Worm (Caenorhabditis elegans) whole organism, L1 larva: ENCODE results near the gene AH9.1.
A peak's percentile ranks its signal among the peaks of the same experiment; 100 is the strongest.

ENCODE experiments used
- C16A3.4 ChIP-seq: fragments of 150-350 bp; optimal IDR thresholded peaks from 2 replicates; lab custom pipeline; 2014; ENCODE audit warnings: missing biosample characterization, missing genetic modification characterization
- C34B4.2 ChIP-seq: sonication (generic microtip); optimal IDR thresholded peaks from 2 replicates; lab custom pipeline; 2017; ENCODE audit warnings: mild to moderate bottlenecking, missing genetic modification characterization, missing compliant biosample characterization
- aha-1 ChIP-seq: fragments of 150-350 bp; optimal IDR thresholded peaks from 2 replicates; lab custom pipeline; 2014; ENCODE audit warnings: missing biosample characterization, missing genetic modification characterization
- alr-1 ChIP-seq: fragments of 200-800 bp; sonication (Bioruptor generic); optimal IDR thresholded peaks from 2 replicates; lab custom pipeline; 2018; ENCODE audit warnings: borderline replicate concordance, mild to moderate bottlenecking, missing genetic modification characterization, missing compliant biosample characterization
- ceh-63 ChIP-seq: fragments of 200-800 bp; sonication (Bioruptor generic); optimal IDR thresholded peaks from 2 replicates; lab custom pipeline; 2018; ENCODE audit warnings: mild to moderate bottlenecking, missing genetic modification characterization, missing compliant biosample characterization
- ceh-88 ChIP-seq: fragments of 200-800 bp; sonication (Bioruptor generic); IDR thresholded peaks from 2 replicates; pipeline ENCODE4 v1.3.6; 2022; ENCODE audit warnings: missing genetic modification characterization, missing compliant biosample characterization
- ces-1 ChIP-seq: fragments of 150-350 bp; optimal IDR thresholded peaks from 2 replicates; lab custom pipeline; 2014; ENCODE audit warnings: missing biosample characterization, missing genetic modification reagents, missing genetic modification characterization
- dpl-1 ChIP-seq, 3 experiments: fragments of 150-350 bp in 2 of 3; sonication (generic microtip) in 1 of 3; optimal IDR thresholded peaks; 2 replicates each; lab custom pipeline; 2014 to 2017; ENCODE audit warnings: missing biosample characterization in 3 of 3, missing genetic modification characterization in 3 of 3, missing genetic modification reagents in 3 of 3
- dsc-1 ChIP-seq: sonication (generic microtip); optimal IDR thresholded peaks from 2 replicates; lab custom pipeline; 2016; ENCODE audit warnings: mild to moderate bottlenecking, missing genetic modification characterization, missing compliant biosample characterization
- efl-3 ChIP-seq: fragments of 200-800 bp; sonication (Bioruptor generic); optimal IDR thresholded peaks from 2 replicates; lab custom pipeline; 2018; ENCODE audit warnings: mild to moderate bottlenecking, missing genetic modification characterization, missing compliant biosample characterization
- elt-2 ChIP-seq: sonication (generic microtip); optimal IDR thresholded peaks from 2 replicates; lab custom pipeline; 2016; ENCODE audit warnings: missing genetic modification characterization, mild to moderate bottlenecking, inconsistent platforms, missing compliant biosample characterization, missing genetic modification reagents
- elt-3 ChIP-seq, 6 experiments: fragments of 150-350 bp in 1 of 6; sonication (generic microtip); optimal IDR thresholded peaks; 2 replicates each; lab custom pipeline; 2017 to 2018; ENCODE audit warnings: missing biosample characterization in 6 of 6, missing genetic modification characterization in 6 of 6, inconsistent platforms in 1 of 6
- fkh-4 ChIP-seq: sonication (generic microtip); optimal IDR thresholded peaks from 2 replicates; lab custom pipeline; 2016; ENCODE audit warnings: missing compliant biosample characterization, missing genetic modification characterization, borderline replicate concordance
- fos-1 ChIP-seq: fragments of 150-350 bp; optimal IDR thresholded peaks from 2 replicates; lab custom pipeline; 2014; ENCODE audit warnings: missing biosample characterization, missing genetic modification characterization
- hlh-17 ChIP-seq: fragments of 200-800 bp; sonication (Bioruptor generic); optimal IDR thresholded peaks from 2 replicates; lab custom pipeline; 2018; ENCODE audit warnings: missing genetic modification characterization, mild to moderate bottlenecking, missing compliant biosample characterization, moderate library complexity, borderline replicate concordance
- hlh-4 ChIP-seq: sonication (generic microtip); optimal IDR thresholded peaks from 2 replicates; lab custom pipeline; 2016; ENCODE audit warnings: mild to moderate bottlenecking, missing genetic modification characterization, missing compliant biosample characterization
- irx-1 ChIP-seq: sonication (generic microtip); optimal IDR thresholded peaks from 2 replicates; lab custom pipeline; 2016; ENCODE audit warnings: missing genetic modification characterization, missing compliant biosample characterization
- isw-1 ChIP-seq: fragments of 200-800 bp; sonication (Bioruptor generic); IDR thresholded peaks from 2 replicates; pipeline ENCODE4 v1.3.6; 2022; ENCODE audit warnings: missing genetic modification characterization, missing compliant biosample characterization
- lin-13 ChIP-seq: fragments of 150-350 bp; optimal IDR thresholded peaks from 2 replicates; lab custom pipeline; 2014; ENCODE audit warnings: missing biosample characterization, missing genetic modification reagents, missing genetic modification characterization
- lin-14 ChIP-seq: fragments of 200-800 bp; sonication (Bioruptor generic); optimal IDR thresholded peaks from 2 replicates; lab custom pipeline; 2018; ENCODE audit warnings: mild to moderate bottlenecking, missing genetic modification characterization, moderate library complexity, missing compliant biosample characterization
- lir-3 ChIP-seq: sonication (generic microtip); optimal IDR thresholded peaks from 2 replicates; lab custom pipeline; 2016; ENCODE audit warnings: mild to moderate bottlenecking, missing genetic modification characterization, moderate library complexity, missing compliant biosample characterization; ENCODE audit not compliant: poor library complexity
- mdl-1 ChIP-seq, 2 experiments: fragments of 150-350 bp; optimal IDR thresholded peaks; 2 replicates each; lab custom pipeline; 2014 to 2017; ENCODE audit warnings: missing biosample characterization in 2 of 2, missing genetic modification characterization in 2 of 2, inconsistent platforms in 1 of 2
- nhr-11 ChIP-seq: fragments of 150-350 bp; optimal IDR thresholded peaks from 2 replicates; lab custom pipeline; 2014; ENCODE audit warnings: missing biosample characterization, missing genetic modification characterization
- nhr-19 ChIP-seq: fragments of 200-800 bp; sonication (Bioruptor generic); conservative IDR thresholded peaks from 2 replicates; pipeline ENCODE4 v1.3.6; 2022; ENCODE audit warnings: missing genetic modification characterization, missing compliant biosample characterization
- nhr-20 ChIP-seq: sonication (generic microtip); optimal IDR thresholded peaks from 2 replicates; lab custom pipeline; 2016; ENCODE audit warnings: mild to moderate bottlenecking, missing genetic modification characterization, missing compliant biosample characterization
- nhr-237 ChIP-seq: fragments of 150-350 bp; optimal IDR thresholded peaks from 2 replicates; lab custom pipeline; 2014; ENCODE audit warnings: missing biosample characterization, missing genetic modification characterization
- nhr-47 ChIP-seq: sonication (generic microtip); optimal IDR thresholded peaks from 2 replicates; lab custom pipeline; 2016; ENCODE audit warnings: mild to moderate bottlenecking, missing genetic modification characterization, moderate library complexity, missing compliant biosample characterization
- nhr-85 ChIP-seq: sonication (generic microtip); peaks from one replicate; lab custom pipeline; 2016; ENCODE audit warnings: missing genetic modification characterization, inconsistent platforms, missing compliant biosample characterization
- pax-3 ChIP-seq: fragments of 200-800 bp; sonication (Bioruptor generic); optimal IDR thresholded peaks from 2 replicates; lab custom pipeline; 2018; ENCODE audit warnings: mild to moderate bottlenecking, missing genetic modification characterization, moderate library complexity, missing compliant biosample characterization
- pqm-1 ChIP-seq: sonication (generic microtip); optimal IDR thresholded peaks from 3 replicates; lab custom pipeline; 2017; ENCODE audit warnings: missing biosample characterization, missing genetic modification characterization
- skn-1 ChIP-seq: fragments of 150-350 bp; optimal IDR thresholded peaks from 2 replicates; lab custom pipeline; 2014; ENCODE audit warnings: missing biosample characterization, missing genetic modification characterization
- snpc-4 ChIP-seq: fragments of 150-350 bp; optimal IDR thresholded peaks from 2 replicates; lab custom pipeline; 2014; ENCODE audit warnings: missing biosample characterization, missing genetic modification characterization
- snu-23 ChIP-seq: sonication (generic microtip); optimal IDR thresholded peaks from 2 replicates; lab custom pipeline; 2016; ENCODE audit warnings: missing genetic modification characterization, missing compliant biosample characterization
- sup-37 ChIP-seq: fragments of 200-800 bp; sonication (Bioruptor generic); optimal IDR thresholded peaks from 2 replicates; lab custom pipeline; 2018; ENCODE audit warnings: mild to moderate bottlenecking, missing genetic modification characterization, missing compliant biosample characterization
- swsn-7 ChIP-seq: sonication (generic microtip); optimal IDR thresholded peaks from 2 replicates; lab custom pipeline; 2016; ENCODE audit warnings: missing genetic modification characterization, missing compliant biosample characterization
- tbx-2 ChIP-seq: sonication (generic microtip); optimal IDR thresholded peaks from 2 replicates; lab custom pipeline; 2016; ENCODE audit warnings: missing genetic modification characterization, missing compliant biosample characterization
- tlp-1 ChIP-seq: fragments of 150-350 bp; optimal IDR thresholded peaks from 2 replicates; lab custom pipeline; 2014; ENCODE audit warnings: missing biosample characterization, missing genetic modification characterization
- unc-30 ChIP-seq: sonication (generic microtip); optimal IDR thresholded peaks from 2 replicates; lab custom pipeline; 2017; ENCODE audit warnings: missing biosample characterization, missing genetic modification characterization
- unc-62 ChIP-seq: fragments of 150-350 bp; optimal IDR thresholded peaks from 2 replicates; lab custom pipeline; 2014; ENCODE audit warnings: missing biosample characterization, missing genetic modification reagents, missing genetic modification characterization
- unc-86 ChIP-seq: sonication (generic microtip); optimal IDR thresholded peaks from 2 replicates; lab custom pipeline; 2016; ENCODE audit warnings: missing genetic modification characterization, missing compliant biosample characterization
- unc-98 ChIP-seq: fragments of 200-800 bp; sonication (Bioruptor generic); IDR thresholded peaks from 2 replicates; pipeline ENCODE4 v1.3.6; 2022; ENCODE audit warnings: missing genetic modification characterization, missing compliant biosample characterization
- vab-15 ChIP-seq: sonication (generic microtip); optimal IDR thresholded peaks from 2 replicates; lab custom pipeline; 2017; ENCODE audit warnings: missing genotype, mild to moderate bottlenecking, missing genetic modification characterization, missing compliant biosample characterization
- xbp-1 ChIP-seq: sonication (generic microtip); optimal IDR thresholded peaks from 2 replicates; lab custom pipeline; 2016; ENCODE audit warnings: missing genetic modification characterization, missing compliant biosample characterization
- zag-1 ChIP-seq: fragments of 150-350 bp; optimal IDR thresholded peaks from 2 replicates; lab custom pipeline; 2014; ENCODE audit warnings: missing biosample characterization, missing genetic modification characterization
- ztf-11 ChIP-seq, 2 experiments: sonication (generic microtip); optimal IDR thresholded peaks; 2 replicates each; lab custom pipeline; 2016 to 2017; ENCODE audit warnings: missing genetic modification characterization in 2 of 2, missing biosample characterization in 1 of 2, missing compliant biosample characterization in 1 of 2

The AH9.1 gene

ce11 chrX:2231346-2231745 lies 15.5 kb downstream of the AH9.1 start:
- TF ChIP-seq irx-1 (no peak), zag-1 (no peak), nhr-237 (no peak), ces-1 (no peak), alr-1 (tag; lab: Kevin White, UChicago) (no peak), xbp-1 (tag; lab: Kevin White, UChicago) (no peak), pax-3 (tag; lab: Kevin White, UChicago) (no peak), lin-13 (no peak), unc-62 (GFP tag; lab: Kevin White, UChicago) (no peak), C16A3.4 (tag; lab: Kevin White, UChicago) (no peak), dsc-1 (tag; lab: Kevin White, UChicago) (no peak), unc-86 (tag; lab: Kevin White, UChicago) (no peak), elt-3 (tag; optimal IDR thresholded peaks at IDR 0.05; lab: Kevin White, UChicago) (no peak), pqm-1 (tag; lab: Kevin White, UChicago) (no peak)

DNA sequence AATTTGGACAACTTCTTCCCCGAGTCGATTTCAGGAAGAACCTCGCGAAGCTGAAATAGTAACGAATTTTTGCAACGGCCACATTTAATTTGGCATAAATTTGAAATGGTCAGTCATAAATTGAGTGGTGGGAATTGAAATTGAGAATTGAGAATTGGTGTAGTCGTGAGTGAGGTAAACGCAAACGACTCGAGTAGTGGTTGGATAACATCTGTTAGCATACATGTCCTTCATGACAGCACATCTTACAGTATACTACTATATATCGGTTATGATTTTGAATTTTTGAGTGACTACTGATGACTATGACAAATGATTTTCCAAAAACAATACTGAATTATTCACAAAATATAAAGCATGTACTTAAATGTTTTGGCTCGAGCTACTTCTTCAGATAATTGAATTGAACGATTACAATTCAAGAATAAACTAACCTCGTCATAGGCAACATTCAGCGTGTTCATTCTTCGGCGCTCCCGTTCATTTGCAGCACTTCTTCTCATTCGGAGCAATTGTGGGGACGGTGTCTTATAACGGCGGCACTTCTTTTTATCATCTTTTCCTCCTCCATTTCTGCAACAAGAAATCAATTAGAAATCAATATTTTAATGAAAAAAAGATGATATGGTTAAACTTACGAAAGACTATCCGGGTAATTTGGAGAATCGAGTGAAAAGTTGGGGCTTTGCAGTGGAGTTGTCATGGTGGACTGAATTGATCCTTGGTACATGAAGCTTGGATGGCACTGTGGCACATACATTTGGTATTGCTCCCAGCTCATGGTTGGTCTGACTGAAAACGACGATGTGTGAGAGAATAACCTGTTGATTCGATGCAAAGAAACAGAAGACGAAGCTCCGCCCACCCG lies 17.3 kb downstream of the AH9.1 start, which contains the start of gene lin-32:
lin-32 (minus strand) TSS at position 818 of the 868 bp plus-strand sequence.
- TF ChIP-seq fos-1 (tag; lab: Kevin White, UChicago): no peak
- TF ChIP-seq mdl-1 (tag; optimal IDR thresholded peaks at IDR 0.05; lab: Kevin White, UChicago): no peak
- TF ChIP-seq hlh-17: no peak
- TF ChIP-seq tbx-2 (tag; lab: Kevin White, UChicago): peak; percentile 1
- TF ChIP-seq snpc-4 (tag; lab: Kevin White, UChicago): no peak
- no peak for TF ChIP-seq pax-3 (tag; lab: Kevin White, UChicago)
- TF ChIP-seq ztf-11 (tag; optimal IDR thresholded peaks at IDR 0.05; lab: Kevin White, UChicago): peak in 1 of 2 experiments; percentile 65
- no peak for TF ChIP-seq lin-14 (GFP tag; lab: Kevin White, UChicago)
- no peak for TF ChIP-seq unc-98
- no peak for TF ChIP-seq nhr-20 (tag; lab: Kevin White, UChicago)
- TF ChIP-seq aha-1 (tag; lab: Kevin White, UChicago): no peak
- TF ChIP-seq, all 84 proteins: peak for 2

- TF ChIP-seq skn-1 (tag; lab: Kevin White, UChicago): peak; percentile 79
- TF ChIP-seq ceh-63 (GFP tag; lab: Kevin White, UChicago): peak; percentile 29
- no peak for TF ChIP-seq efl-3
- TF ChIP-seq nhr-85 (tag; lab: Kevin White, UChicago): peak; percentile 80
- TF ChIP-seq unc-30 (tag; lab: Kevin White, UChicago): no peak
- TF ChIP-seq alr-1 (tag; lab: Kevin White, UChicago): no peak
- TF ChIP-seq pax-3 (tag; lab: Kevin White, UChicago): no peak
- no peak for TF ChIP-seq unc-62 (GFP tag; lab: Kevin White, UChicago)
- TF ChIP-seq C34B4.2 (tag; lab: Kevin White, UChicago): no peak
- no peak for TF ChIP-seq elt-2 (tag; lab: Kevin White, UChicago)
- TF ChIP-seq nhr-237: peak; percentile 23
- TF ChIP-seq unc-86 (tag; lab: Kevin White, UChicago): peak; percentile 47
- TF ChIP-seq nhr-20 (tag; lab: Kevin White, UChicago): peak; percentile 66
- no peak for TF ChIP-seq tlp-1 (tag; lab: Kevin White, UChicago)
- TF ChIP-seq ceh-88 (GFP tag; lab: Robert Waterston, UW): peak; percentile 61; the same call in 1 of the 2 replicates
- TF ChIP-seq snu-23: peak; percentile 82
- TF ChIP-seq pqm-1 (tag; lab: Kevin White, UChicago): no peak
- no peak for TF ChIP-seq lir-3 (tag; lab: Kevin White, UChicago)
- no peak for TF ChIP-seq hlh-4 (tag; lab: Kevin White, UChicago)
- TF ChIP-seq nhr-11: no peak
- TF ChIP-seq dpl-1 (GFP tag; optimal IDR thresholded peaks at IDR 0.05; lab: Kevin White, UChicago): peak in 1 of 3 experiments; percentile 34
- peak; percentile 83 for TF ChIP-seq nhr-47 (tag; lab: Kevin White, UChicago)
- TF ChIP-seq mdl-1 (tag; optimal IDR thresholded peaks at IDR 0.05; lab: Kevin White, UChicago): peak in 1 of 2 experiments; percentile 69
- TF ChIP-seq fkh-4 (tag; lab: Kevin White, UChicago): peak; percentile 7
- peak; percentile 59 for TF ChIP-seq tbx-2 (tag; lab: Kevin White, UChicago)
- no peak; the same call in 1 of the 2 replicates for TF ChIP-seq isw-1 (GFP tag; lab: Robert Waterston, UW)
- TF ChIP-seq swsn-7 (tag; lab: Kevin White, UChicago): peak; percentile 55
- peak; percentile 65 for TF ChIP-seq C16A3.4 (tag; lab: Kevin White, UChicago)
- no peak for TF ChIP-seq vab-15 (tag; lab: Kevin White, UChicago)
- TF ChIP-seq sup-37 (GFP tag; lab: Kevin White, UChicago): peak; percentile 44
- peak; percentile 74 for TF ChIP-seq nhr-19 (GFP tag; lab: Robert Waterston, UW)
Measured at ce11 chrX:2226875-2227355, 19.9 kb downstream of the AH9.1 start.
